Fruit fly (Drosophila melanogaster) whole organism, embryonic: ENCODE data around the gene Dok.

Experiments
- B-H1 ChIP-seq: fragments of 200-800 bp; sonication (Bioruptor generic); IDR thresholded peaks from 3 replicates; pipeline ENCODE4 v1.3.6; 2022; ENCODE audit warnings: missing biosample characterization, missing genetic modification characterization
- CG10565 ChIP-seq: fragments of 200-800 bp; sonication (Bioruptor generic); optimal IDR thresholded peaks from 3 replicates; lab custom pipeline; 2016; ENCODE audit warnings: missing biosample characterization, mild to moderate bottlenecking, missing genetic modification characterization
- CG11504 ChIP-seq: fragments of 200-800 bp; sonication (Bioruptor generic); optimal IDR thresholded peaks from 3 replicates; lab custom pipeline; 2019; ENCODE audit warnings: missing biosample characterization, mild to moderate bottlenecking, missing genetic modification characterization, moderate library complexity
- CG12104 ChIP-seq: fragments of 200-800 bp; sonication (Bioruptor generic); optimal IDR thresholded peaks from 3 replicates; lab custom pipeline; 2016; ENCODE audit warnings: missing biosample characterization, missing genetic modification characterization
- CG12219 ChIP-seq: fragments of 200-800 bp; sonication (Bioruptor generic); optimal IDR thresholded peaks from 3 replicates; lab custom pipeline; 2018; ENCODE audit warnings: missing biosample characterization, mild to moderate bottlenecking, missing genetic modification characterization
- CG12942 ChIP-seq: fragments of 200-800 bp; sonication (Bioruptor generic); optimal IDR thresholded peaks from 3 replicates; lab custom pipeline; 2016; ENCODE audit warnings: missing biosample characterization, missing genetic modification characterization
- CG14710 ChIP-seq: fragments of 200-800 bp; sonication (Bioruptor generic); optimal IDR thresholded peaks from 3 replicates; lab custom pipeline; 2019; ENCODE audit warnings: missing biosample characterization, mild to moderate bottlenecking, missing genetic modification characterization, moderate library complexity
- CG1529 ChIP-seq: fragments of 200-800 bp; sonication (Bioruptor generic); optimal IDR thresholded peaks from 3 replicates; lab custom pipeline; 2018; ENCODE audit warnings: missing biosample characterization, missing genetic modification characterization
- CG16813 ChIP-seq: fragments of 200-800 bp; sonication (Bioruptor generic); IDR thresholded peaks from 3 replicates; pipeline ENCODE4 v1.3.6; 2022; ENCODE audit warnings: missing biosample characterization, missing genetic modification characterization; ENCODE audit not compliant: partially characterized antibody
- CG17612 ChIP-seq: fragments of 200-800 bp; sonication (Bioruptor generic); IDR thresholded peaks from 2 replicates; pipeline ENCODE4 v1.3.6; 2022; ENCODE audit warnings: missing biosample characterization, missing genetic modification characterization
- CG2116 ChIP-seq: fragments of 200-800 bp; sonication (Bioruptor generic); optimal IDR thresholded peaks from 3 replicates; lab custom pipeline; 2018; ENCODE audit warnings: missing biosample characterization, mild to moderate bottlenecking, missing genetic modification characterization
- CG31365 ChIP-seq: fragments of 200-800 bp; sonication (Bioruptor generic); optimal IDR thresholded peaks from 2 replicates; lab custom pipeline; 2018; ENCODE audit warnings: missing biosample characterization, mild to moderate bottlenecking, missing genetic modification characterization
- CG34376 ChIP-seq: fragments of 200-800 bp; sonication (Bioruptor generic); optimal IDR thresholded peaks from 2 replicates; lab custom pipeline; 2018; ENCODE audit warnings: missing biosample characterization, mild to moderate bottlenecking, missing genetic modification characterization
- CG4854 ChIP-seq: fragments of 200-800 bp; sonication (Bioruptor generic); optimal IDR thresholded peaks from 2 replicates; lab custom pipeline; 2016; ENCODE audit warnings: missing biosample characterization, missing genetic modification characterization, inconsistent platforms
- CG6254 ChIP-seq: fragments of 200-800 bp; sonication (Bioruptor generic); optimal IDR thresholded peaks from 3 replicates; lab custom pipeline; 2017; ENCODE audit warnings: mild to moderate bottlenecking, missing biosample characterization, missing genetic modification reagents, missing genetic modification characterization
- CG6791 ChIP-seq: fragments of 200-800 bp; sonication (Bioruptor generic); IDR thresholded peaks from 3 replicates; pipeline ENCODE4 v1.3.6; 2022; ENCODE audit warnings: missing biosample characterization, missing genetic modification characterization; ENCODE audit not compliant: partially characterized antibody
- CG6813 ChIP-seq: fragments of 200-800 bp; sonication (Bioruptor generic); optimal IDR thresholded peaks from 2 replicates; lab custom pipeline; 2017; ENCODE audit warnings: missing biosample characterization, missing genetic modification characterization, mild to moderate bottlenecking, moderate library complexity, missing genetic modification reagents
- Dll ChIP-seq: fragments of 200-800 bp; sonication (Bioruptor generic); IDR thresholded peaks from 4 replicates; pipeline ENCODE4 v1.3.6; 2022; ENCODE audit warnings: missing biosample characterization, missing genetic modification characterization; ENCODE audit not compliant: partially characterized antibody
- GATAe ChIP-seq: fragments of 200-800 bp; sonication (Bioruptor generic); conservative IDR thresholded peaks from 2 replicates; pipeline ENCODE4 v1.3.6; 2022; ENCODE audit warnings: missing biosample characterization, missing genetic modification characterization
- Gug ChIP-seq: fragments of 200-800 bp; sonication (Bioruptor generic); IDR thresholded peaks from 4 replicates; pipeline ENCODE4 v1.3.6; 2022; ENCODE audit warnings: missing biosample characterization, missing genetic modification characterization
- H2.0 ChIP-seq: fragments of 200-800 bp; sonication (Bioruptor generic); IDR thresholded peaks from 2 replicates; pipeline ENCODE4 v1.3.6; 2022; ENCODE audit warnings: missing biosample characterization, missing genetic modification characterization
- Kr ChIP-seq: fragments of 200-800 bp; sonication (Bioruptor generic); optimal IDR thresholded peaks from 2 replicates; lab custom pipeline; 2017; ENCODE audit warnings: missing biosample characterization, mild to moderate bottlenecking, missing genetic modification characterization
- Myb ChIP-seq: fragments of 200-800 bp; sonication (Bioruptor generic); optimal IDR thresholded peaks from 2 replicates; lab custom pipeline; 2016; ENCODE audit warnings: missing biosample characterization, missing genetic modification characterization
- Nf-YA ChIP-seq: fragments of 200-800 bp; sonication (Bioruptor generic); IDR thresholded peaks from 2 replicates; pipeline ENCODE4 v1.3.6; 2022; ENCODE audit warnings: missing biosample characterization, missing genetic modification characterization
- Oaz ChIP-seq: fragments of 200-800 bp; sonication (Bioruptor generic); IDR thresholded peaks from 2 replicates; pipeline ENCODE4 v1.3.6; 2022; ENCODE audit warnings: missing biosample characterization, missing genetic modification characterization
- Rx ChIP-seq: fragments of 200-800 bp; sonication (Bioruptor generic); IDR thresholded peaks from 2 replicates; pipeline ENCODE4 v1.3.6; 2022; ENCODE audit warnings: missing biosample characterization, missing genetic modification characterization
- Spps ChIP-seq: fragments of 200-800 bp; sonication (Bioruptor generic); optimal IDR thresholded peaks from 2 replicates; lab custom pipeline; 2018; ENCODE audit warnings: missing biosample characterization, mild to moderate bottlenecking, missing genetic modification characterization
- Stat92E ChIP-seq, 3 experiments: fragments of >200 bp in 2 of 3; fragments of 200-800 bp in 1 of 3; sonication (Bioruptor generic) in 1 of 3; optimal IDR thresholded peaks; 2 replicates each; lab custom pipeline; 2017 to 2019; ENCODE audit warnings: missing biosample characterization in 3 of 3, missing genetic modification characterization in 3 of 3, mild to moderate bottlenecking in 1 of 3, moderate library complexity in 1 of 3
- Taf1 ChIP-seq: fragments of 200-800 bp; sonication (Bioruptor generic); IDR thresholded peaks from 2 replicates; pipeline ENCODE4 v1.3.6; 2022; ENCODE audit warnings: missing biosample characterization, missing genetic modification characterization
- abd-A ChIP-seq: fragments of 200-800 bp; sonication (Bioruptor generic); optimal IDR thresholded peaks from 3 replicates; lab custom pipeline; 2019; ENCODE audit warnings: missing biosample characterization, mild to moderate bottlenecking, missing genetic modification characterization, moderate library complexity
- dan ChIP-seq: fragments of 200-800 bp; sonication (Bioruptor generic); IDR thresholded peaks from 2 replicates; pipeline ENCODE4 v1.3.6; 2022; ENCODE audit warnings: missing biosample characterization, missing genetic modification characterization
- dati ChIP-seq: fragments of 200-800 bp; sonication (Bioruptor generic); IDR thresholded peaks from 2 replicates; pipeline ENCODE4 v1.3.6; 2022; ENCODE audit warnings: missing biosample characterization, missing genetic modification characterization
- dmrt11E ChIP-seq: fragments of 200-800 bp; sonication (Bioruptor generic); optimal IDR thresholded peaks from 3 replicates; lab custom pipeline; 2018; ENCODE audit warnings: missing biosample characterization, mild to moderate bottlenecking, missing genetic modification characterization, moderate library complexity
- emc ChIP-seq: fragments of 200-800 bp; sonication (Bioruptor generic); optimal IDR thresholded peaks from 2 replicates; lab custom pipeline; 2016; ENCODE audit warnings: missing biosample characterization, missing genetic modification characterization
- esg ChIP-seq: fragments of 200-800 bp; sonication (Bioruptor generic); conservative IDR thresholded peaks from 2 replicates; pipeline ENCODE4 v1.3.6; 2022; ENCODE audit warnings: missing biosample characterization, missing genetic modification characterization
- hbn ChIP-seq: fragments of 200-800 bp; sonication (Bioruptor generic); IDR thresholded peaks from 2 replicates; pipeline ENCODE4 v1.3.6; 2022; ENCODE audit warnings: missing biosample characterization, missing genetic modification characterization; ENCODE audit not compliant: partially characterized antibody
- jing ChIP-seq: fragments of 200-800 bp; sonication (Bioruptor generic); optimal IDR thresholded peaks from 2 replicates; lab custom pipeline; 2018; ENCODE audit warnings: missing biosample characterization, mild to moderate bottlenecking, missing genetic modification characterization
- klu ChIP-seq: fragments of 200-800 bp; sonication (Bioruptor generic); IDR thresholded peaks from 2 replicates; pipeline ENCODE4 v1.3.6; 2022; ENCODE audit warnings: missing biosample characterization, missing genetic modification characterization
- maf-S ChIP-seq: fragments of 200-800 bp; sonication (Bioruptor generic); optimal IDR thresholded peaks from 2 replicates; lab custom pipeline; 2016; ENCODE audit warnings: missing biosample characterization, missing genetic modification characterization
- nmo ChIP-seq: fragments of 200-800 bp; sonication (Bioruptor generic); optimal IDR thresholded peaks from 2 replicates; lab custom pipeline; 2018; ENCODE audit warnings: missing biosample characterization, mild to moderate bottlenecking, missing genetic modification characterization, moderate library complexity
- onecut ChIP-seq: fragments of 200-800 bp; sonication (Bioruptor generic); IDR thresholded peaks from 2 replicates; pipeline ENCODE4 v1.3.6; 2022; ENCODE audit warnings: missing biosample characterization, missing genetic modification characterization
- row ChIP-seq: fragments of 200-800 bp; sonication (Bioruptor generic); IDR thresholded peaks from 3 replicates; pipeline ENCODE4 v1.3.6; 2022; ENCODE audit warnings: missing biosample characterization, missing genetic modification characterization
- sc ChIP-seq, 3 experiments: fragments of >200 bp in 2 of 3; fragments of 200-800 bp in 1 of 3; sonication (Bioruptor generic) in 1 of 3; optimal IDR thresholded peaks; 2 replicates in 2 of 3; 3 replicates in 1 of 3; lab custom pipeline; 2017; ENCODE audit warnings: mild to moderate bottlenecking in 1 of 3, missing biosample characterization in 1 of 3, missing genetic modification characterization in 1 of 3, missing genetic modification reagents in 1 of 3
- tll ChIP-seq, 2 experiments: fragments of 200-800 bp in 1 of 2; fragments of >200 bp in 1 of 2; sonication (Bioruptor generic) in 1 of 2; optimal IDR thresholded peaks; 2 replicates each; lab custom pipeline; 2017 to 2019; ENCODE audit warnings: missing biosample characterization in 2 of 2, missing genetic modification characterization in 2 of 2, mild to moderate bottlenecking in 1 of 2, moderate library complexity in 1 of 2
- toy ChIP-seq: fragments of 200-800 bp; sonication (Bioruptor generic); IDR thresholded peaks from 2 replicates; pipeline ENCODE4 v1.3.6; 2022; ENCODE audit warnings: missing biosample characterization, missing genetic modification characterization
- tup ChIP-seq: fragments of 200-800 bp; sonication (Bioruptor generic); optimal IDR thresholded peaks from 2 replicates; lab custom pipeline; 2016; ENCODE audit warnings: missing biosample characterization, mild to moderate bottlenecking, missing genetic modification characterization, moderate library complexity
- unpg ChIP-seq: fragments of 200-800 bp; sonication (Bioruptor generic); optimal IDR thresholded peaks from 3 replicates; lab custom pipeline; 2018; ENCODE audit warnings: missing biosample characterization, mild to moderate bottlenecking, missing genetic modification characterization, moderate library complexity
- zen ChIP-seq: fragments of 200-800 bp; sonication (Bioruptor generic); optimal IDR thresholded peaks from 3 replicates; lab custom pipeline; 2018; ENCODE audit warnings: missing biosample characterization, mild to moderate bottlenecking, missing genetic modification characterization, moderate library complexity

Gene Dok

DNA sequence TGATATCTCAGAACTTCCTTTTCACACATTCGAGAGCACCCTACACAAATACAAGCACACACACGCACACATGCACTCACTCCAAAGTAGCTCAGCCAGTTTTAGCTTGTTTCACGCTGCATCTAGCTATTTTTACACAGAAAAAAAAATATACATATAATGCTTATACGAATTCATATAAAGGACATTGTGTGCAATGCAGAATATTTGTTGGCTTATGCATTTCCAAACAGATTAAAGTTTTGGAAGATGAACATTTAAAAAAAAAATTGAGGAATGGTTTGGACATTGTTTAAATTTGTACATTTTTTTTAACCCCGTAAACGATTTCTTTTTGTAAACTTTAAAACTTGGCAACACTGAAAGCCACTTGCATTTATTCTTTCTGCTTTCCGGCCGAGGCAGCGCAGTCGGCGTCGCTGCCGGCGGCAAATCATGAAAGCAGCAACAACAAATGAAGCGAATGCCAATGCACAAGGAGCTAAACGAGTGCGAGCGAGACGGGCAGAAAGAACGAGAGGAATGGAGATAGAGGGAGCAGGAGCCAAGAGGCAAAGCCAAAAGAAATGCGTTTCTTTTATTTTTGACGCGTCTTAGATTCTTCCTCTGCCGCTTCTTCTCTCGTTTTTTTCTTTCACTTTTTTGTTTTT, 4.8 kb upstream of the Dok start (continued):
- TF ChIP-seq CG6791 (GFP tag; lab: Robert Waterston, UW) (no peak), CG12219 (GFP tag; lab: Kevin White, UChicago) (peak; percentile 48), Oaz (0 out of 2 replicates have a peak, but pooled peaks have one; percentile 13), CG12942 (GFP tag; lab: Kevin White, UChicago) (peak; percentile 57), CG4854 (GFP tag; lab: Kevin White, UChicago) (no peak), Nf-YA (no peak), row (GFP tag; lab: Robert Waterston, UW) (peak; percentile 71), B-H1 (GFP tag; lab: Robert Waterston, UW) (peak; percentile 32; the same call in 1 of the 3 replicates), CG1529 (GFP tag; lab: Kevin White, UChicago) (peak; percentile 80), CG34376 (GFP tag; lab: Kevin White, UChicago) (no peak), dan (GFP tag; lab: Robert Waterston, UW) (no peak), dmrt11E (tag; lab: Kevin White, UChicago) (peak; percentile 97), Stat92E (GFP tag; optimal IDR thresholded peaks at IDR 0.05; lab: Kevin White, UChicago) (no peak), toy (GFP tag; lab: Robert Waterston, UW) (no peak), emc (GFP tag; lab: Kevin White, UChicago) (no peak), CG14710 (tag; lab: Kevin White, UChicago) (peak; percentile 93), Spps (tag; lab: Kevin White, UChicago) (peak; percentile 85), Dll (no peak), sc (optimal IDR thresholded peaks at IDR 0.05; lab: Kevin White, UChicago) (no peak), sc (GFP tag; optimal IDR thresholded peaks at IDR 0.05; lab: Kevin White, UChicago) (peak; percentile 76), hbn (GFP tag; lab: Robert Waterston, UW) (no peak), Myb (GFP tag; lab: Kevin White, UChicago) (no peak), tup (GFP tag; lab: Kevin White, UChicago) (no peak), nmo (GFP tag; lab: Kevin White, UChicago) (peak; percentile 93), Taf1 (GFP tag; lab: Robert Waterston, UW) (no peak), CG6813 (peak; percentile 77), maf-S (peak; percentile 13), zen (tag; lab: Kevin White, UChicago) (peak; percentile 86), CG12104 (GFP tag; lab: Kevin White, UChicago) (peak; percentile 59), unpg (peak; percentile 84), CG17612 (GFP tag; lab: Robert Waterston, UW) (no peak), klu (GFP tag; lab: Robert Waterston, UW) (no peak), CG2116 (GFP tag; lab: Kevin White, UChicago) (peak; percentile 49), Kr (GFP tag; lab: Kevin White, UChicago) (no peak), CG10565 (GFP tag; lab: Kevin White, UChicago) (no peak), tll (GFP tag; optimal IDR thresholded peaks at IDR 0.05; lab: Kevin White, UChicago) (no peak), onecut (GFP tag; lab: Robert Waterston, UW) (peak; percentile 62), H2.0 (GFP tag; lab: Robert Waterston, UW) (peak; percentile 42), dati (GFP tag; lab: Robert Waterston, UW) (0 out of 2 replicates have a peak, but pooled peaks have one; percentile 21), Rx (GFP tag; lab: Robert Waterston, UW) (peak; percentile 54), Gug (GFP tag; lab: Robert Waterston, UW) (no peak), GATAe (GFP tag; lab: Robert Waterston, UW) (no peak), jing (GFP tag; lab: Kevin White, UChicago) (peak; percentile 74), CG6254 (GFP tag; lab: Kevin White, UChicago) (peak; percentile 89), CG16813 (GFP tag; lab: Robert Waterston, UW) (no peak), CG11504 (tag; lab: Kevin White, UChicago) (peak; percentile 84), abd-A (tag; lab: Kevin White, UChicago) (no peak), esg (peak; percentile 44), CG31365 (tag; lab: Kevin White, UChicago) (no peak)
